Fruit fly (Drosophila melanogaster) whole organism, embryonic: ENCODE results near the gene CG2540.

Experiments used
- Ada2b ChIP-seq: fragments of 200-800 bp; sonication (Bioruptor generic); IDR thresholded peaks from 2 replicates; pipeline ENCODE4 v1.3.6; 2022; ENCODE audit warnings: missing biosample characterization, missing genetic modification characterization
- Antp ChIP-seq: fragments of 200-800 bp; sonication (Bioruptor generic); optimal IDR thresholded peaks from 3 replicates; lab custom pipeline; 2016; ENCODE audit warnings: missing biosample characterization, missing genetic modification characterization
- CG10654 ChIP-seq: fragments of 200-800 bp; sonication (Bioruptor generic); optimal IDR thresholded peaks from 2 replicates; lab custom pipeline; 2016; ENCODE audit warnings: missing biosample characterization, missing genetic modification characterization
- CG11085 ChIP-seq: fragments of 200-800 bp; sonication (Bioruptor generic); IDR thresholded peaks from 2 replicates; pipeline ENCODE4 v1.3.6; 2022; ENCODE audit warnings: missing biosample characterization, missing genetic modification characterization
- CG11696 ChIP-seq: fragments of 200-800 bp; sonication (Bioruptor generic); IDR thresholded peaks from 2 replicates; pipeline ENCODE4 v1.3.6; 2022; ENCODE audit warnings: missing biosample characterization, missing genetic modification characterization
- CG12104 ChIP-seq: fragments of 200-800 bp; sonication (Bioruptor generic); optimal IDR thresholded peaks from 3 replicates; lab custom pipeline; 2016; ENCODE audit warnings: missing biosample characterization, missing genetic modification characterization
- CG12155 ChIP-seq: fragments of 200-800 bp; sonication (Bioruptor generic); optimal IDR thresholded peaks from 3 replicates; lab custom pipeline; 2016; ENCODE audit warnings: missing biosample characterization, missing genetic modification characterization
- CG13123 ChIP-seq: fragments of 200-800 bp; sonication (Bioruptor generic); optimal IDR thresholded peaks from 2 replicates; lab custom pipeline; 2016; ENCODE audit warnings: missing biosample characterization, missing genetic modification characterization
- CG13287 ChIP-seq: fragments of 200-800 bp; sonication (Bioruptor generic); IDR thresholded peaks from 2 replicates; pipeline ENCODE4 v1.3.6; 2022; ENCODE audit warnings: missing biosample characterization, missing genetic modification characterization; ENCODE audit not compliant: partially characterized antibody
- CG13424 ChIP-seq: fragments of 200-800 bp; sonication (Bioruptor generic); optimal IDR thresholded peaks from 2 replicates; lab custom pipeline; 2019; ENCODE audit warnings: missing biosample characterization, mild to moderate bottlenecking, missing genetic modification characterization, moderate library complexity
- CG13775 ChIP-seq: fragments of 200-800 bp; sonication (Bioruptor generic); optimal IDR thresholded peaks from 3 replicates; lab custom pipeline; 2017; ENCODE audit warnings: missing biosample characterization, mild to moderate bottlenecking, missing genetic modification characterization
- CG14965 ChIP-seq: fragments of 200-800 bp; sonication (Bioruptor generic); optimal IDR thresholded peaks from 2 replicates; lab custom pipeline; 2016; ENCODE audit warnings: missing biosample characterization, missing genetic modification characterization, borderline replicate concordance
- CG15479 ChIP-seq: fragments of 200-800 bp; sonication (Bioruptor generic); optimal IDR thresholded peaks from 3 replicates; lab custom pipeline; 2019; ENCODE audit warnings: missing biosample characterization, mild to moderate bottlenecking, missing genetic modification characterization, moderate library complexity
- CG17328 ChIP-seq: fragments of 200-800 bp; sonication (Bioruptor generic); IDR thresholded peaks from 2 replicates; pipeline ENCODE4 v1.3.6; 2022; ENCODE audit warnings: missing biosample characterization, missing genetic modification characterization
- CG2889 ChIP-seq: fragments of 200-800 bp; sonication (Bioruptor generic); IDR thresholded peaks from 3 replicates; pipeline ENCODE4 v1.3.6; 2022; ENCODE audit warnings: missing biosample characterization, missing genetic modification characterization
- CG30020 ChIP-seq: fragments of 200-800 bp; optimal IDR thresholded peaks from 2 replicates; lab custom pipeline; 2019; ENCODE audit warnings: missing biosample characterization, mild to moderate bottlenecking, missing genetic modification characterization, moderate library complexity
- CG32767 ChIP-seq: fragments of 200-800 bp; sonication (Bioruptor generic); IDR thresholded peaks from 2 replicates; pipeline ENCODE4 v1.3.6; 2022; ENCODE audit warnings: missing biosample characterization, missing genetic modification characterization
- CG4360 ChIP-seq: fragments of 200-800 bp; sonication (Bioruptor generic); IDR thresholded peaks from 2 replicates; pipeline ENCODE4 v1.3.6; 2022; ENCODE audit warnings: missing biosample characterization, missing genetic modification characterization
- CG4404 ChIP-seq: fragments of 200-800 bp; sonication (Bioruptor generic); IDR thresholded peaks from 2 replicates; pipeline ENCODE4 v1.3.6; 2022; ENCODE audit warnings: missing biosample characterization, missing genetic modification characterization
- CG6175 ChIP-seq: fragments of 200-800 bp; sonication (Bioruptor generic); IDR thresholded peaks from 3 replicates; pipeline ENCODE4 v1.3.6; 2022; ENCODE audit warnings: missing biosample characterization, missing genetic modification characterization
- CG6654 ChIP-seq: fragments of 200-800 bp; sonication (Bioruptor generic); optimal IDR thresholded peaks from 2 replicates; lab custom pipeline; 2017; ENCODE audit warnings: missing biosample characterization, mild to moderate bottlenecking, missing genetic modification characterization
- CG6683 ChIP-seq: fragments of 200-800 bp; sonication (Bioruptor generic); optimal IDR thresholded peaks from 2 replicates; lab custom pipeline; 2017; ENCODE audit warnings: missing biosample characterization, mild to moderate bottlenecking, missing genetic modification characterization, missing genetic modification reagents
- CG7357 ChIP-seq: fragments of 200-800 bp; sonication (Bioruptor generic); IDR thresholded peaks from 3 replicates; pipeline ENCODE4 v1.3.6; 2022; ENCODE audit warnings: missing biosample characterization, missing genetic modification characterization
- CG9215 ChIP-seq: fragments of 200-800 bp; sonication (Bioruptor generic); IDR thresholded peaks from 2 replicates; pipeline ENCODE4 v1.3.6; 2022; ENCODE audit warnings: missing biosample characterization, missing genetic modification characterization
- CG9932 ChIP-seq: fragments of 200-800 bp; sonication (Bioruptor generic); IDR thresholded peaks from 2 replicates; pipeline ENCODE4 v1.3.6; 2022; ENCODE audit warnings: missing biosample characterization, missing genetic modification characterization
- Doc2 ChIP-seq: fragments of 200-800 bp; sonication (Bioruptor generic); IDR thresholded peaks from 2 replicates; pipeline ENCODE4 v1.3.6; 2022; ENCODE audit warnings: missing biosample characterization, missing genetic modification characterization
- H2.0 ChIP-seq: fragments of 200-800 bp; sonication (Bioruptor generic); IDR thresholded peaks from 2 replicates; pipeline ENCODE4 v1.3.6; 2022; ENCODE audit warnings: missing biosample characterization, missing genetic modification characterization
- Hmr ChIP-seq: fragments of 200-800 bp; sonication (Bioruptor generic); optimal IDR thresholded peaks from 3 replicates; lab custom pipeline; 2017; ENCODE audit warnings: mild to moderate bottlenecking, missing biosample characterization, missing genetic modification reagents, missing genetic modification characterization
- Hmx ChIP-seq: fragments of 200-800 bp; sonication (Bioruptor generic); optimal IDR thresholded peaks from 2 replicates; lab custom pipeline; 2016; ENCODE audit warnings: missing biosample characterization, missing genetic modification characterization
- Meics ChIP-seq: fragments of 200-800 bp; sonication (Bioruptor generic); optimal IDR thresholded peaks from 2 replicates; lab custom pipeline; 2017; ENCODE audit warnings: missing biosample characterization, mild to moderate bottlenecking, missing genetic modification characterization
- NfI ChIP-seq: fragments of 200-800 bp; sonication (Bioruptor generic); optimal IDR thresholded peaks from 3 replicates; lab custom pipeline; 2018; ENCODE audit warnings: missing biosample characterization, mild to moderate bottlenecking, missing genetic modification characterization, moderate library complexity
- Side ChIP-seq: fragments of 200-800 bp; sonication (Bioruptor generic); optimal IDR thresholded peaks from 2 replicates; lab custom pipeline; 2016; ENCODE audit warnings: missing biosample characterization, missing genetic modification characterization
- Ssrp ChIP-seq: fragments of 200-800 bp; sonication (Bioruptor generic); optimal IDR thresholded peaks from 2 replicates; lab custom pipeline; 2018; ENCODE audit warnings: missing biosample characterization, mild to moderate bottlenecking, missing genetic modification characterization, moderate library complexity
- Stat92E ChIP-seq, 3 experiments: fragments of >200 bp in 2 of 3; fragments of 200-800 bp in 1 of 3; sonication (Bioruptor generic) in 1 of 3; optimal IDR thresholded peaks; 2 replicates each; lab custom pipeline; 2017 to 2019; ENCODE audit warnings: missing biosample characterization in 3 of 3, missing genetic modification characterization in 3 of 3, mild to moderate bottlenecking in 1 of 3, moderate library complexity in 1 of 3
- Xrp1 ChIP-seq: fragments of 200-800 bp; sonication (Bioruptor generic); IDR thresholded peaks from 2 replicates; pipeline ENCODE4 v1.3.6; 2022; ENCODE audit warnings: missing biosample characterization, missing genetic modification characterization
- az2 ChIP-seq: fragments of 200-800 bp; sonication (Bioruptor generic); optimal IDR thresholded peaks from 3 replicates; lab custom pipeline; 2016; ENCODE audit warnings: missing biosample characterization, missing genetic modification characterization
- bab2 ChIP-seq: fragments of 200-800 bp; sonication (Bioruptor generic); optimal IDR thresholded peaks from 2 replicates; lab custom pipeline; 2016; ENCODE audit warnings: missing biosample characterization, missing genetic modification characterization
- btn ChIP-seq: fragments of 200-800 bp; sonication (Bioruptor generic); optimal IDR thresholded peaks from 2 replicates; lab custom pipeline; 2016; ENCODE audit warnings: missing biosample characterization, missing genetic modification characterization
- ci ChIP-seq: fragments of 200-800 bp; sonication (Bioruptor generic); IDR thresholded peaks from 3 replicates; pipeline ENCODE4 v1.3.6; 2022; ENCODE audit warnings: missing biosample characterization, missing genetic modification characterization
- crol ChIP-seq: fragments of 200-800 bp; sonication (Bioruptor generic); IDR thresholded peaks from 2 replicates; pipeline ENCODE4 v1.3.6; 2022; ENCODE audit warnings: missing biosample characterization, missing genetic modification characterization
- dmrt99B ChIP-seq: fragments of 200-800 bp; sonication (Bioruptor generic); optimal IDR thresholded peaks from 2 replicates; lab custom pipeline; 2018; ENCODE audit warnings: missing biosample characterization, mild to moderate bottlenecking, missing genetic modification characterization, moderate library complexity
- dysf ChIP-seq: fragments of 200-800 bp; sonication (Bioruptor generic); IDR thresholded peaks from 3 replicates; pipeline ENCODE4 v1.3.6; 2022; ENCODE audit warnings: missing biosample characterization, missing genetic modification characterization
- emc ChIP-seq: fragments of 200-800 bp; sonication (Bioruptor generic); optimal IDR thresholded peaks from 2 replicates; lab custom pipeline; 2016; ENCODE audit warnings: missing biosample characterization, missing genetic modification characterization
- gem ChIP-seq: fragments of 200-800 bp; sonication (Bioruptor generic); optimal IDR thresholded peaks from 2 replicates; lab custom pipeline; 2019; ENCODE audit warnings: missing biosample characterization, mild to moderate bottlenecking, missing genetic modification characterization, moderate library complexity
- gsb-n ChIP-seq: fragments of 200-800 bp; sonication (Bioruptor generic); optimal IDR thresholded peaks from 3 replicates; lab custom pipeline; 2018; ENCODE audit warnings: missing biosample characterization, mild to moderate bottlenecking, missing genetic modification characterization
- nau ChIP-seq: fragments of 200-800 bp; sonication (Bioruptor generic); optimal IDR thresholded peaks from 3 replicates; lab custom pipeline; 2017; ENCODE audit warnings: missing biosample characterization, mild to moderate bottlenecking, missing genetic modification characterization, missing genetic modification reagents
- psq ChIP-seq: fragments of 200-800 bp; sonication (Bioruptor generic); optimal IDR thresholded peaks from 2 replicates; lab custom pipeline; 2017; ENCODE audit warnings: missing biosample characterization, missing genetic modification characterization
- run ChIP-seq: fragments of 200-800 bp; sonication (Bioruptor generic); optimal IDR thresholded peaks from 3 replicates; lab custom pipeline; 2018; ENCODE audit warnings: missing biosample characterization, mild to moderate bottlenecking, missing genetic modification characterization
- seq ChIP-seq: fragments of 200-800 bp; sonication (Bioruptor generic); IDR thresholded peaks from 2 replicates; pipeline ENCODE4 v1.3.6; 2022; ENCODE audit warnings: missing biosample characterization, missing genetic modification characterization
- twi ChIP-seq: fragments of 200-800 bp; optimal IDR thresholded peaks from 2 replicates; lab custom pipeline; 2019; ENCODE audit warnings: missing biosample characterization, mild to moderate bottlenecking, missing genetic modification characterization, moderate library complexity
- vvl ChIP-seq: fragments of 200-800 bp; sonication (Bioruptor generic); IDR thresholded peaks from 2 replicates; pipeline ENCODE4 v1.3.6; 2022; ENCODE audit warnings: missing biosample characterization, missing genetic modification characterization
- yki ChIP-seq: fragments of >200 bp; optimal IDR thresholded peaks from 3 replicates; lab custom pipeline; 2018

CG2540 gene

dm6 chrX:12666471-12666884, 36.8 kb downstream of the CG2540 start (continued):
- TF ChIP-seq nau (GFP tag; lab: Kevin White, UChicago) = peak; percentile 70
- TF ChIP-seq CG13123 = peak; percentile 83
- TF ChIP-seq psq (GFP tag; lab: Kevin White, UChicago) = peak; percentile 96
- peak; percentile 86 for TF ChIP-seq run (tag; lab: Kevin White, UChicago)
- TF ChIP-seq Ada2b (GFP tag; lab: Robert Waterston, UW) = peak; percentile 95
- peak; percentile 97 for TF ChIP-seq CG17328 (GFP tag; lab: Robert Waterston, UW)
- TF ChIP-seq dmrt99B (tag; lab: Kevin White, UChicago) = peak; percentile 96
- TF ChIP-seq Hmx (GFP tag; lab: Kevin White, UChicago) = peak; percentile 81
- peak; percentile 93 for TF ChIP-seq CG12155 (GFP tag; lab: Kevin White, UChicago)
- peak; percentile 93 for TF ChIP-seq CG9215 (GFP tag; lab: Robert Waterston, UW)
- TF ChIP-seq CG13424 (tag; lab: Kevin White, UChicago) = peak; percentile 98
- TF ChIP-seq gem (tag; lab: Kevin White, UChicago) = peak; percentile 99
- TF ChIP-seq CG2889 = peak; percentile 89
- peak; percentile 93 for TF ChIP-seq az2
- TF ChIP-seq Meics (GFP tag; lab: Kevin White, UChicago) = peak; percentile 94
- peak; percentile 95 for TF ChIP-seq Hmr
- peak; percentile 79 for TF ChIP-seq CG6654 (GFP tag; lab: Kevin White, UChicago)
- no peak for TF ChIP-seq CG13287 (GFP tag; lab: Robert Waterston, UW)
- TF ChIP-seq twi (tag; lab: Kevin White, UChicago) = peak; percentile 100
- TF ChIP-seq gsb-n (tag; lab: Kevin White, UChicago) = peak; percentile 98
- TF ChIP-seq Antp (GFP tag; lab: Kevin White, UChicago) = peak; percentile 67
- TF ChIP-seq CG11696 (GFP tag; lab: Robert Waterston, UW) = peak; percentile 89
- peak; percentile 93 for TF ChIP-seq CG32767 (GFP tag; lab: Robert Waterston, UW)
- peak; percentile 95 for TF ChIP-seq CG10654 (GFP tag; lab: Kevin White, UChicago)
- peak; percentile 84 for TF ChIP-seq CG6683 (GFP tag; lab: Kevin White, UChicago)
- TF ChIP-seq CG9932 (GFP tag; lab: Robert Waterston, UW) = peak; percentile 96
- peak; percentile 99 for TF ChIP-seq Xrp1 (GFP tag; lab: Robert Waterston, UW)
- TF ChIP-seq CG15479 (GFP tag; lab: Kevin White, UChicago) = peak; percentile 78
- peak; percentile 93 for TF ChIP-seq seq (GFP tag; lab: Robert Waterston, UW)
- peak; percentile 94 for TF ChIP-seq ci (GFP tag; lab: Robert Waterston, UW)
- TF ChIP-seq dysf = peak; percentile 97
- peak; percentile 85 for TF ChIP-seq crol
- TF ChIP-seq NfI (GFP tag; lab: Kevin White, UChicago) = peak; percentile 94
- TF ChIP-seq Stat92E (GFP tag; optimal IDR thresholded peaks at IDR 0.05; lab: Kevin White, UChicago) = peak in 1 of 3 experiments; percentile 91
- peak; percentile 91 for TF ChIP-seq bab2 (GFP tag; lab: Kevin White, UChicago)
- TF ChIP-seq btn (GFP tag; lab: Kevin White, UChicago) = peak; percentile 49
- TF ChIP-seq CG14965 (GFP tag; lab: Kevin White, UChicago) = peak; percentile 15
- TF ChIP-seq CG4360 (GFP tag; lab: Robert Waterston, UW) = peak; percentile 61
- TF ChIP-seq CG4404 (GFP tag; lab: Robert Waterston, UW) = peak; percentile 96
- TF ChIP-seq CG6175 (GFP tag; lab: Robert Waterston, UW) = peak; percentile 92
- TF ChIP-seq Ssrp (tag; lab: Kevin White, UChicago) = peak; percentile 97
- TF ChIP-seq yki (lab: Kevin White, UChicago) = no peak
- TF ChIP-seq CG11085 = peak; percentile 95
- TF ChIP-seq CG13775 (GFP tag; lab: Kevin White, UChicago) = peak; percentile 95
- peak; percentile 97 for TF ChIP-seq CG12104 (GFP tag; lab: Kevin White, UChicago)
- TF ChIP-seq Side (GFP tag; lab: Kevin White, UChicago) = peak; percentile 61
- peak; percentile 98 for TF ChIP-seq vvl (GFP tag; lab: Robert Waterston, UW)
- peak; percentile 84 for TF ChIP-seq CG30020 (tag; lab: Kevin White, UChicago)
- peak; percentile 76 for TF ChIP-seq emc (GFP tag; lab: Kevin White, UChicago)
- TF ChIP-seq Doc2 (GFP tag; lab: Robert Waterston, UW) = no peak
- peak; percentile 88 for TF ChIP-seq CG7357
- peak; percentile 93 for TF ChIP-seq H2.0 (GFP tag; lab: Robert Waterston, UW)
